2 fruit fly cellular contexts compared by ENCODE assay signal in genomic region chrX:5495901-5496300, dm6.
TF ChIP-seq lines count a peak whose summit lies in the region.

Gene frma, minus strand, starts transcription at chrX:5496052.

TF ChIP-seq in whole organism, adult, 20 proteins besides CTCF, POLR2A, EP300 and RAD21:
- TF ChIP-seq CG7045 (GFP tag; optimal IDR thresholded peaks at IDR 0.05; lab: Kevin White, UChicago) (no peak), CG7101 (tag; optimal IDR thresholded peaks at IDR 0.05; lab: Kevin White, UChicago) (no peak), tj (GFP tag; optimal IDR thresholded peaks at IDR 0.05; lab: Kevin White, UChicago) (no peak), Crg-1 (GFP tag; optimal IDR thresholded peaks at IDR 0.05; lab: Kevin White, UChicago) (no peak), Mnt (GFP tag; optimal IDR thresholded peaks at IDR 0.05; lab: Kevin White, UChicago) (peak; percentile 12), Clk (GFP tag; optimal IDR thresholded peaks at IDR 0.05; lab: Kevin White, UChicago) (no peak), ovo (GFP tag; optimal IDR thresholded peaks at IDR 0.05; lab: Kevin White, UChicago) (no peak)

TF ChIP-seq in whole organism, prepupa, 60 proteins besides CTCF, POLR2A, EP300 and RAD21:
- TF ChIP-seq net (GFP tag; optimal IDR thresholded peaks at IDR 0.05; lab: Kevin White, UChicago) (no peak), Met (GFP tag; optimal IDR thresholded peaks at IDR 0.05; lab: Kevin White, UChicago) (no peak), Sox14 (GFP tag; optimal IDR thresholded peaks at IDR 0.05; lab: Kevin White, UChicago) (no peak), Sox15 (GFP tag; optimal IDR thresholded peaks at IDR 0.05; lab: Kevin White, UChicago) (no peak), svp (GFP tag; lab: Kevin White, UChicago) (peak; percentile 91), CG15336 (GFP tag; IDR thresholded peaks at IDR 0.05; lab: Robert Waterston, UW) (no peak)
